Worm (Caenorhabditis elegans) whole organism, dauer: Measurements from ENCODE around the gene Y54F10BM.9.

Source experiments
- unc-62 ChIP-seq: sonication (generic microtip); optimal IDR thresholded peaks from 2 replicates; lab custom pipeline; 2017; ENCODE audit warnings: missing biosample characterization, missing genetic modification reagents, missing genetic modification characterization

Y54F10BM.9 gene

ce11 chrIII:2304867-2305266 is at the start of gene Y54F10BM.9:
TSS of gene Y54F10BM.9 (minus strand) at chrIII:2304927.
- no peak for TF ChIP-seq unc-62 (GFP tag; lab: Kevin White, UChicago)

- no peak for TF ChIP-seq unc-62 (GFP tag; lab: Kevin White, UChicago)
Observed at ce11 chrIII:2349956-2350355, 45.2 kb upstream of the Y54F10BM.9 start.

ce11 chrIII:2347291-2347690 is 42.6 kb upstream of the Y54F10BM.9 start, which contains the start of gene gip-1:
TSS of gene gip-1 (plus strand) at chrIII:2347591.
- no peak for TF ChIP-seq unc-62 (GFP tag; lab: Kevin White, UChicago)

- TF ChIP-seq unc-62 (GFP tag; lab: Kevin White, UChicago): no peak
Observed at ce11 chrIII:2343273-2343672, 38.5 kb upstream of the Y54F10BM.9 start, which contains the start of gene phf-5. TSS of gene phf-5 (plus strand) at chrIII:2343573.

ce11 chrIII:2331033-2331625 is 26.4 kb upstream of the Y54F10BM.9 start, which contains the start of the genes Y54F10BM.13 and ppm-1.D:
TSS of gene Y54F10BM.13 (minus strand) at chrIII:2331083.
TSS of gene ppm-1.D (plus strand) at chrIII:2331572.
- TF ChIP-seq unc-62 (GFP tag; lab: Kevin White, UChicago): no peak

- TF ChIP-seq unc-62 (GFP tag; lab: Kevin White, UChicago): no peak
Observed at ce11 chrIII:2330389-2330788, 25.7 kb upstream of the Y54F10BM.9 start.

ce11 chrIII:2329336-2329735 is 24.6 kb upstream of the Y54F10BM.9 start, which contains the start of gene Y54F10BM.12:
TSS of gene Y54F10BM.12 (minus strand) at chrIII:2329679.
- TF ChIP-seq unc-62 (GFP tag; lab: Kevin White, UChicago): no peak

- TF ChIP-seq unc-62 (GFP tag; lab: Kevin White, UChicago): no peak
Observed at ce11 chrIII:2328612-2329011, 23.9 kb upstream of the Y54F10BM.9 start.

ce11 chrIII:2324703-2325102 is 20.0 kb upstream of the Y54F10BM.9 start:
- TF ChIP-seq unc-62 (GFP tag; lab: Kevin White, UChicago): no peak

- TF ChIP-seq unc-62 (GFP tag; lab: Kevin White, UChicago): no peak
Observed at ce11 chrIII:2316439-2316838, 11.7 kb upstream of the Y54F10BM.9 start.

- TF ChIP-seq unc-62 (GFP tag; lab: Kevin White, UChicago): no peak
Observed at ce11 chrIII:2314678-2315077, 10.0 kb upstream of the Y54F10BM.9 start.

- no peak for TF ChIP-seq unc-62 (GFP tag; lab: Kevin White, UChicago)
Observed at ce11 chrIII:2313985-2314494, 9.3 kb upstream of the Y54F10BM.9 start, which contains the start of the genes fbxa-66 and iffb-1. TSS of gene fbxa-66 (minus strand) at chrIII:2314035. TSS of gene iffb-1 (plus strand) at chrIII:2314436.

- TF ChIP-seq unc-62 (GFP tag; lab: Kevin White, UChicago): no peak
Observed at ce11 chrIII:2310996-2311395, 6.3 kb upstream of the Y54F10BM.9 start.

ce11 chrIII:2308026-2308425 is 3.3 kb upstream of the Y54F10BM.9 start, which contains the start of the genes fbxa-1 and Y54F10BM.20:
TSS of gene fbxa-1 (minus strand) at chrIII:2308126.
TSS of gene Y54F10BM.20 (plus strand) at chrIII:2308256.
- TF ChIP-seq unc-62 (GFP tag; lab: Kevin White, UChicago): no peak

- no peak for TF ChIP-seq unc-62 (GFP tag; lab: Kevin White, UChicago)
Observed at ce11 chrIII:2304149-2304548, 578 bp downstream of the Y54F10BM.9 start.

ce11 chrIII:2294736-2295135 is 10.0 kb downstream of the Y54F10BM.9 start:
- no peak for TF ChIP-seq unc-62 (GFP tag; lab: Kevin White, UChicago)

- no peak for TF ChIP-seq unc-62 (GFP tag; lab: Kevin White, UChicago)
Observed at ce11 chrIII:2291139-2291538, 13.6 kb downstream of the Y54F10BM.9 start, which contains the start of gene fbxa-219. TSS of gene fbxa-219 (plus strand) at chrIII:2291415.
